Worm (Caenorhabditis elegans) whole organism, L4/young adult: Measurements from ENCODE around the gene hen-1.
A peak's percentile ranks its signal among the peaks of the same experiment; 100 is the strongest.

Experiments
- W03F9.2 ChIP-seq: fragments of 150-350 bp; optimal IDR thresholded peaks from 2 replicates; lab custom pipeline; 2014; ENCODE audit warnings: missing biosample characterization, missing genetic modification characterization
- dao-5 ChIP-seq: sonication (generic microtip); optimal IDR thresholded peaks from 2 replicates; lab custom pipeline; 2016; ENCODE audit warnings: missing genotype, missing genetic modification characterization, moderate library complexity, missing compliant biosample characterization
- him-1 ChIP-seq: sonication (generic microtip); optimal IDR thresholded peaks from 2 replicates; lab custom pipeline; 2016; ENCODE audit warnings: missing genotype, missing genetic modification reagents, missing genetic modification characterization, missing compliant biosample characterization

hen-1 gene

DNA sequence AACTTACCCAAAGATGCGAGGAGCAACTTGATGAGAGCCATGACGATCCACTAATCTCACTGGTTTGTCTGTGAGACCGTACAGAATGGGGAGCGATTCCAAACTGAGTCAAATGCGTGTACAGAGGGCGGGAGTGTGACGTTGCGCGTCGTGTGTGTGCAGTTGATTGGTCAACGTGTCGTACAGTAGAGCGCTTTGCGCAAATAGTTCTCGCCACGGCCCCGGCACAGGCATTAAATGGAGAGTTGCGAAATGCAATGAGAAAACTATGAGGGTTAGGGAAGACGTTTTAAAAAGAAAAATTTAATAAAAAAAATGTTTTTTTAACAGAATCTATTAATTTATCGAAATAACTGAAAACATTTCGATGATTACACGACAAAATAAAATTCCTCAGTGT lies 48.4 kb downstream of the hen-1 start, which contains the start of gene pdi-6:
Gene pdi-6 (minus strand): TSS at position 164 of the 400 bp plus-strand sequence.
- TF ChIP-seq dao-5 (tag; lab: Kevin White, UChicago) (no peak), him-1 (tag; lab: Kevin White, UChicago) (peak; percentile 60), W03F9.2 (tag; lab: Kevin White, UChicago) (peak; percentile 81)

DNA sequence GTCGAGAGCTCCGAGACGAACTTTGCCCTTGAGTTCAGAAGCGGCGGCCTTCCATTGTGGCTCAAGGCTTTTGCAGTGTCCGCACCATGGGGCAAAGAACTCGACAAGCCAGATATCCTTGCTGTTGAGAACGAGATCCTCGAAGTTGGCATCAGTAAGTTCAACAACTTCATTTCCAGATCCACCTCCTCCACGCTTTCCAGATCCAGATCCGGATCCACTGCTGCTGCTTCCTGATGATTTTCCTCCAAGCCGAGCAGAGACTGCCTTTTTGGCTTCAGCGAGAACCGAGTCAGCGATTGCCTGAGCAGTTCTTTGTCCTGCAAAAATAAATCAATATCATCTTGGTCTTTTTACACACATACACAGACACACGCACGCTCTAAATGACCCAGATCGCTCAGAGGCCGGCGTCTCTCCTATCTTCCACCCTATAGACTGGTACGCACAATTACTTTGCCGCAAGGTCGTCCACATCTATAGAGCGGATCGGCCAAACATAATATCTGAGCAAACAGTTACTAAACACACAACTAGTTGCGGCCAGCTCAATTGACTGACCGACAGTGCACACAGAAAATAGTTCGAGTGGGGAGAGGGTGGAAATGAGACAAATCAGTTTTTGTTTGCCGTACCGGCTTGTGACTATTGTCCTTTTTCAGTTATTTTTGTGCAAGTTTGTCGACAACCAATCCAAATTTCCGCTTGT lies 49.4 kb downstream of the hen-1 start:
- TF ChIP-seq him-1 (tag; lab: Kevin White, UChicago) (no peak), W03F9.2 (tag; lab: Kevin White, UChicago) (no peak), dao-5 (tag; lab: Kevin White, UChicago) (no peak)
